Fruit fly (Drosophila melanogaster) whole organism, embryonic: ENCODE measurements around the gene kairos.

Experiments
- CG14441 ChIP-seq: fragments of 200-800 bp; sonication (Bioruptor generic); IDR thresholded peaks from 2 replicates; pipeline ENCODE4 v1.3.6; 2022; ENCODE audit warnings: missing biosample characterization, missing genetic modification characterization
- CG17912 ChIP-seq: fragments of 200-800 bp; sonication (Bioruptor generic); optimal IDR thresholded peaks from 2 replicates; lab custom pipeline; 2018; ENCODE audit warnings: missing biosample characterization, mild to moderate bottlenecking, missing genetic modification characterization
- CG3847 ChIP-seq: fragments of 200-800 bp; sonication (Bioruptor generic); IDR thresholded peaks from 2 replicates; pipeline ENCODE4 v1.3.6; 2022; ENCODE audit warnings: missing biosample characterization, missing genetic modification characterization
- Deaf1 ChIP-seq: fragments of 200-800 bp; optimal IDR thresholded peaks from 3 replicates; lab custom pipeline; 2019; ENCODE audit warnings: missing biosample characterization, mild to moderate bottlenecking, missing genetic modification characterization, moderate library complexity
- Med ChIP-seq: fragments of 200-800 bp; sonication (Bioruptor generic); peaks from one replicate; lab custom pipeline; 2016; ENCODE audit warnings: missing biosample characterization, missing genetic modification characterization, mild to moderate bottlenecking, inconsistent platforms, moderate library complexity
- emc ChIP-seq: fragments of 200-800 bp; sonication (Bioruptor generic); optimal IDR thresholded peaks from 2 replicates; lab custom pipeline; 2016; ENCODE audit warnings: missing biosample characterization, missing genetic modification characterization
- fru ChIP-seq: fragments of >200 bp; optimal IDR thresholded peaks from 2 replicates; lab custom pipeline; 2017
- gro ChIP-seq: fragments of 200-800 bp; sonication (Bioruptor generic); optimal IDR thresholded peaks from 2 replicates; lab custom pipeline; 2016; ENCODE audit warnings: missing biosample characterization, missing genetic modification characterization
- jumu ChIP-seq: fragments of 200-800 bp; sonication (Bioruptor generic); optimal IDR thresholded peaks from 3 replicates; lab custom pipeline; 2016; ENCODE audit warnings: missing biosample characterization, missing genetic modification characterization
- ken ChIP-seq: fragments of 200-800 bp; sonication (Bioruptor generic); IDR thresholded peaks from 3 replicates; pipeline ENCODE4 v1.3.6; 2022; ENCODE audit warnings: missing biosample characterization, missing genetic modification characterization
- nau ChIP-seq: fragments of 200-800 bp; sonication (Bioruptor generic); optimal IDR thresholded peaks from 3 replicates; lab custom pipeline; 2017; ENCODE audit warnings: missing biosample characterization, mild to moderate bottlenecking, missing genetic modification characterization, missing genetic modification reagents
- wek ChIP-seq: fragments of 200-800 bp; sonication (Bioruptor generic); optimal IDR thresholded peaks from 3 replicates; lab custom pipeline; 2018; ENCODE audit warnings: missing biosample characterization, mild to moderate bottlenecking, missing genetic modification characterization, moderate library complexity

DNA sequence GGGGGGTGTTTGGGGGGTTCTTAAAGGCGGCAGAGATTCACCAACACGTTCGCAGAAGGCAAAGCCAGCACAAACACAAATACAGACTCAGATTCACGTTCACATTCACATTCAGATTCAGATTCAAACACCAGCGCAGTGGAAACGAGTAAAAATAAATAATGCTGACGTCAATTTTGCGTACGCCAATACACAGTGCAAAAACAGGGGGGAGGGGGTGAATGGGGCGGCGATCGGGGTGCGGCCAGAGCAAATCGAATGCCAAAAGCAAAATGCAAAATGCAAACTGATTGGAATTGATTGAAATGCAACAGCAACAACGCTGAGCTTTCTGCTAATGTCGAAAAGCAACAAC is 12.6 kb upstream of the kairos start:
- TF ChIP-seq CG14441 (GFP tag; lab: Robert Waterston, UW) (no peak), gro (GFP tag; lab: Kevin White, UChicago) (no peak), nau (GFP tag; lab: Kevin White, UChicago) (no peak), wek (GFP tag; lab: Kevin White, UChicago) (no peak), fru (lab: Kevin White, UChicago) (no peak), jumu (GFP tag; lab: Kevin White, UChicago) (no peak), CG17912 (GFP tag; lab: Kevin White, UChicago) (no peak), Med (no peak), CG3847 (no peak), emc (GFP tag; lab: Kevin White, UChicago) (no peak), Deaf1 (tag; lab: Kevin White, UChicago) (no peak), ken (GFP tag; lab: Robert Waterston, UW) (no peak)
